Fruit fly (Drosophila melanogaster) whole organism, embryonic: ENCODE measurements around the gene Obp93a.
A peak's percentile ranks its signal among the peaks of the same experiment; 100 is the strongest.

Experiments used
- ATbp ChIP-seq: fragments of 200-800 bp; sonication (Bioruptor generic); optimal IDR thresholded peaks from 2 replicates; lab custom pipeline; 2017; ENCODE audit warnings: missing biosample characterization, mild to moderate bottlenecking, missing genetic modification characterization, missing genetic modification reagents
- Bdp1 ChIP-seq: fragments of 200-800 bp; sonication (Bioruptor generic); optimal IDR thresholded peaks from 3 replicates; lab custom pipeline; 2016; ENCODE audit warnings: missing biosample characterization, missing genetic modification characterization
- CG10321 ChIP-seq: fragments of 200-800 bp; sonication (Bioruptor generic); IDR thresholded peaks from 2 replicates; pipeline ENCODE4 v1.3.6; 2022; ENCODE audit warnings: missing biosample characterization, missing genetic modification characterization
- CG10565 ChIP-seq: fragments of 200-800 bp; sonication (Bioruptor generic); optimal IDR thresholded peaks from 3 replicates; lab custom pipeline; 2016; ENCODE audit warnings: missing biosample characterization, mild to moderate bottlenecking, missing genetic modification characterization
- CG10979 ChIP-seq: fragments of 200-800 bp; sonication (Bioruptor generic); optimal IDR thresholded peaks from 2 replicates; lab custom pipeline; 2018; ENCODE audit warnings: missing biosample characterization, mild to moderate bottlenecking, missing genetic modification characterization, moderate library complexity
- CG11504 ChIP-seq: fragments of 200-800 bp; sonication (Bioruptor generic); optimal IDR thresholded peaks from 3 replicates; lab custom pipeline; 2019; ENCODE audit warnings: missing biosample characterization, mild to moderate bottlenecking, missing genetic modification characterization, moderate library complexity
- CG12071 ChIP-seq: fragments of 200-800 bp; sonication (Bioruptor generic); optimal IDR thresholded peaks from 3 replicates; lab custom pipeline; 2018; ENCODE audit warnings: missing biosample characterization, mild to moderate bottlenecking, missing genetic modification characterization
- CG1233 ChIP-seq: fragments of 200-800 bp; sonication (Bioruptor generic); optimal IDR thresholded peaks from 4 replicates; lab custom pipeline; 2018; ENCODE audit warnings: missing biosample characterization, mild to moderate bottlenecking, missing genetic modification characterization
- CG12744 ChIP-seq: fragments of 200-800 bp; sonication (Bioruptor generic); optimal IDR thresholded peaks from 2 replicates; lab custom pipeline; 2016; ENCODE audit warnings: missing biosample characterization, missing genetic modification characterization
- CG13287 ChIP-seq: fragments of 200-800 bp; sonication (Bioruptor generic); IDR thresholded peaks from 2 replicates; pipeline ENCODE4 v1.3.6; 2022; ENCODE audit warnings: missing biosample characterization, missing genetic modification characterization; ENCODE audit not compliant: partially characterized antibody
- CG14014 ChIP-seq: fragments of 200-800 bp; sonication (Bioruptor generic); IDR thresholded peaks from 2 replicates; pipeline ENCODE4 v1.3.6; 2022; ENCODE audit warnings: missing biosample characterization, missing genetic modification characterization
- CG15011 ChIP-seq: fragments of 200-800 bp; sonication (Bioruptor generic); optimal IDR thresholded peaks from 3 replicates; lab custom pipeline; 2018; ENCODE audit warnings: missing biosample characterization, mild to moderate bottlenecking, missing genetic modification characterization
- CG15479 ChIP-seq: fragments of 200-800 bp; sonication (Bioruptor generic); optimal IDR thresholded peaks from 3 replicates; lab custom pipeline; 2019; ENCODE audit warnings: missing biosample characterization, mild to moderate bottlenecking, missing genetic modification characterization, moderate library complexity
- CG16863 ChIP-seq: fragments of 200-800 bp; sonication (Bioruptor generic); optimal IDR thresholded peaks from 3 replicates; lab custom pipeline; 2016; ENCODE audit warnings: missing biosample characterization, missing genetic modification characterization
- CG17186 ChIP-seq: fragments of 200-800 bp; sonication (Bioruptor generic); optimal IDR thresholded peaks from 3 replicates; lab custom pipeline; 2017; ENCODE audit warnings: missing biosample characterization, missing genetic modification reagents, missing genetic modification characterization
- CG17612 ChIP-seq: fragments of 200-800 bp; sonication (Bioruptor generic); IDR thresholded peaks from 2 replicates; pipeline ENCODE4 v1.3.6; 2022; ENCODE audit warnings: missing biosample characterization, missing genetic modification characterization
- CG18262 ChIP-seq: fragments of 200-800 bp; optimal IDR thresholded peaks from 3 replicates; lab custom pipeline; 2019; ENCODE audit warnings: missing biosample characterization, mild to moderate bottlenecking, missing genetic modification characterization, moderate library complexity
- CG30020 ChIP-seq: fragments of 200-800 bp; optimal IDR thresholded peaks from 2 replicates; lab custom pipeline; 2019; ENCODE audit warnings: missing biosample characterization, mild to moderate bottlenecking, missing genetic modification characterization, moderate library complexity
- CG31441 ChIP-seq: fragments of 200-800 bp; sonication (Bioruptor generic); IDR thresholded peaks from 2 replicates; pipeline ENCODE4 v1.3.6; 2022; ENCODE audit warnings: missing biosample characterization, missing genetic modification characterization
- CG32532 ChIP-seq: fragments of 200-800 bp; sonication (Bioruptor generic); IDR thresholded peaks from 2 replicates; pipeline ENCODE4 v1.3.6; 2022; ENCODE audit warnings: missing biosample characterization, missing genetic modification characterization
- CG33213 ChIP-seq: fragments of 200-800 bp; sonication (Bioruptor generic); optimal IDR thresholded peaks from 3 replicates; lab custom pipeline; 2016; ENCODE audit warnings: missing biosample characterization, missing genetic modification characterization
- CG6254 ChIP-seq: fragments of 200-800 bp; sonication (Bioruptor generic); optimal IDR thresholded peaks from 3 replicates; lab custom pipeline; 2017; ENCODE audit warnings: mild to moderate bottlenecking, missing biosample characterization, missing genetic modification reagents, missing genetic modification characterization
- Chrac-16 ChIP-seq: fragments of 200-800 bp; sonication (Bioruptor generic); optimal IDR thresholded peaks from 3 replicates; lab custom pipeline; 2016; ENCODE audit warnings: missing biosample characterization, missing genetic modification characterization
- CrebB ChIP-seq: fragments of 200-800 bp; sonication (Bioruptor generic); optimal IDR thresholded peaks from 3 replicates; lab custom pipeline; 2018; ENCODE audit warnings: missing biosample characterization, mild to moderate bottlenecking, missing genetic modification characterization
- E2f2 ChIP-seq: fragments of 200-800 bp; sonication (Bioruptor generic); IDR thresholded peaks from 2 replicates; pipeline ENCODE4 v1.3.6; 2022; ENCODE audit warnings: missing biosample characterization, missing genetic modification characterization
- Hr39 ChIP-seq: fragments of >200 bp; optimal IDR thresholded peaks from 2 replicates; lab custom pipeline; 2017
- Lpt ChIP-seq: fragments of >200 bp; optimal IDR thresholded peaks from 2 replicates; lab custom pipeline; 2018; ENCODE audit warnings: missing biosample characterization, missing genetic modification characterization
- Med ChIP-seq: fragments of 200-800 bp; sonication (Bioruptor generic); peaks from one replicate; lab custom pipeline; 2016; ENCODE audit warnings: missing biosample characterization, missing genetic modification characterization, mild to moderate bottlenecking, inconsistent platforms, moderate library complexity
- Pdp1 ChIP-seq, 2 experiments: fragments of 200-800 bp; sonication (Bioruptor generic); optimal IDR thresholded peaks; 3 replicates each; lab custom pipeline; 2016; ENCODE audit warnings: missing biosample characterization in 2 of 2, missing genetic modification characterization in 2 of 2, mild to moderate bottlenecking in 1 of 2, moderate library complexity in 1 of 2
- TFAM ChIP-seq: fragments of 200-800 bp; sonication (Bioruptor generic); optimal IDR thresholded peaks from 2 replicates; lab custom pipeline; 2017; ENCODE audit warnings: missing biosample characterization, missing genetic modification characterization, inconsistent platforms
- Taf1 ChIP-seq: fragments of 200-800 bp; sonication (Bioruptor generic); IDR thresholded peaks from 2 replicates; pipeline ENCODE4 v1.3.6; 2022; ENCODE audit warnings: missing biosample characterization, missing genetic modification characterization
- Trl ChIP-seq, 3 experiments: fragments of >200 bp in 2 of 3; fragments of 200-800 bp in 1 of 3; sonication (Bioruptor generic) in 1 of 3; optimal IDR thresholded peaks; 2 replicates in 1 of 3; 3 replicates in 2 of 3; lab custom pipeline; 2016 to 2017; ENCODE audit warnings: missing biosample characterization in 1 of 3, missing genetic modification characterization in 1 of 3
- al ChIP-seq: fragments of 200-800 bp; sonication (Bioruptor generic); IDR thresholded peaks from 2 replicates; pipeline ENCODE4 v1.3.6; 2022; ENCODE audit warnings: missing biosample characterization, missing genetic modification characterization
- ato ChIP-seq: fragments of 200-800 bp; sonication (Bioruptor generic); IDR thresholded peaks from 2 replicates; pipeline ENCODE4 v1.3.6; 2022; ENCODE audit warnings: missing biosample characterization, missing genetic modification characterization; ENCODE audit not compliant: partially characterized antibody
- cg ChIP-seq: fragments of 200-800 bp; sonication (Bioruptor generic); optimal IDR thresholded peaks from 3 replicates; lab custom pipeline; 2019; ENCODE audit warnings: missing biosample characterization, mild to moderate bottlenecking, missing genetic modification characterization, moderate library complexity
- chinmo ChIP-seq: fragments of 200-800 bp; sonication (Bioruptor generic); IDR thresholded peaks from 4 replicates; pipeline ENCODE4 v1.3.6; 2022; ENCODE audit warnings: missing biosample characterization, missing genetic modification characterization; ENCODE audit not compliant: partially characterized antibody
- cwo ChIP-seq: fragments of 200-800 bp; sonication (Bioruptor generic); optimal IDR thresholded peaks from 3 replicates; lab custom pipeline; 2017; ENCODE audit warnings: missing biosample characterization, missing genetic modification characterization, mild to moderate bottlenecking, moderate library complexity, missing genetic modification reagents
- exex ChIP-seq: fragments of 200-800 bp; sonication (Bioruptor generic); optimal IDR thresholded peaks from 4 replicates; lab custom pipeline; 2018; ENCODE audit warnings: missing biosample characterization, mild to moderate bottlenecking, missing genetic modification characterization, moderate library complexity
- fru ChIP-seq: fragments of >200 bp; optimal IDR thresholded peaks from 2 replicates; lab custom pipeline; 2017
- gcm ChIP-seq: fragments of 200-800 bp; sonication (Bioruptor generic); optimal IDR thresholded peaks from 2 replicates; lab custom pipeline; 2019; ENCODE audit warnings: missing biosample characterization, mild to moderate bottlenecking, missing genetic modification characterization, moderate library complexity
- lab ChIP-seq: fragments of 200-800 bp; sonication (Bioruptor generic); optimal IDR thresholded peaks from 3 replicates; lab custom pipeline; 2017; ENCODE audit warnings: missing biosample characterization, missing genetic modification characterization, mild to moderate bottlenecking, moderate library complexity, missing genetic modification reagents
- maf-S ChIP-seq: fragments of 200-800 bp; sonication (Bioruptor generic); optimal IDR thresholded peaks from 2 replicates; lab custom pipeline; 2016; ENCODE audit warnings: missing biosample characterization, missing genetic modification characterization
- nerfin-1 ChIP-seq: fragments of 200-800 bp; sonication (Bioruptor generic); optimal IDR thresholded peaks from 3 replicates; lab custom pipeline; 2019; ENCODE audit warnings: missing biosample characterization, mild to moderate bottlenecking, missing genetic modification characterization, moderate library complexity
- nom ChIP-seq: fragments of 200-800 bp; sonication (Bioruptor generic); optimal IDR thresholded peaks from 2 replicates; lab custom pipeline; 2017; ENCODE audit warnings: missing biosample characterization, missing genetic modification characterization, mild to moderate bottlenecking, moderate library complexity, missing genetic modification reagents
- psq ChIP-seq: fragments of 200-800 bp; sonication (Bioruptor generic); optimal IDR thresholded peaks from 2 replicates; lab custom pipeline; 2017; ENCODE audit warnings: missing biosample characterization, missing genetic modification characterization
- seq ChIP-seq: fragments of 200-800 bp; sonication (Bioruptor generic); IDR thresholded peaks from 2 replicates; pipeline ENCODE4 v1.3.6; 2022; ENCODE audit warnings: missing biosample characterization, missing genetic modification characterization
- stc ChIP-seq: fragments of 200-800 bp; sonication (Bioruptor generic); IDR thresholded peaks from 2 replicates; pipeline ENCODE4 v1.3.6; 2022; ENCODE audit warnings: missing biosample characterization, missing genetic modification characterization
- toy ChIP-seq: fragments of 200-800 bp; sonication (Bioruptor generic); IDR thresholded peaks from 2 replicates; pipeline ENCODE4 v1.3.6; 2022; ENCODE audit warnings: missing biosample characterization, missing genetic modification characterization
- zfh2 ChIP-seq: fragments of 200-800 bp; sonication (Bioruptor generic); optimal IDR thresholded peaks from 2 replicates; lab custom pipeline; 2016; ENCODE audit warnings: missing biosample characterization, missing genetic modification characterization

The Obp93a gene

DNA sequence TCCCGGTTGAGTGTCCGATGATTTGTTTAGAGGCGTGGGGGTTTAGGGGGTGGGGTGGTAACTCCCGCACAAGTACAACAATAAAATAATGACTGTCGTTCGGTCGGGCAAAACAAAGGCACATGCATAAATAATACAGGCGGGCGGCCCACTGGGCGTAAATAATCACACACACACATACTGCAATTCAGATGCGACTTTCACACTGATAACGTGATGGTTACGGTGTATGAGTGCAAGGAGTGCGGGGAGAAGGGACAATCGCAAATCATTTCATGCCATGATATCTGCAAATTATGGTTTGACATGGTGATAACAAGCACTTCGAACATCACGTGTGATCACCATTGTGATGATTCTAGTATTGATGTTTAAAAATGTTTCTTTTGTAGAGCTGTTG lies 20.6 kb upstream of the Obp93a start (continued):
- peak; percentile 7 for TF ChIP-seq cg
- no peak for TF ChIP-seq CG1233
- TF ChIP-seq CG15479 (GFP tag; lab: Kevin White, UChicago) = peak; percentile 65
- peak; percentile 42 for TF ChIP-seq gcm (GFP tag; lab: Kevin White, UChicago)
- TF ChIP-seq CG12071 (GFP tag; lab: Kevin White, UChicago) = no peak
- TF ChIP-seq cwo (GFP tag; lab: Kevin White, UChicago) = peak; percentile 59
- TF ChIP-seq CG12744 (GFP tag; lab: Kevin White, UChicago) = no peak
- TF ChIP-seq Med (GFP tag; lab: Kevin White, UChicago) = peak; percentile 14
- TF ChIP-seq CG10979 (tag; lab: Kevin White, UChicago) = no peak
- TF ChIP-seq CG17612 (GFP tag; lab: Robert Waterston, UW) = no peak
- TF ChIP-seq CG11504 (tag; lab: Kevin White, UChicago) = no peak
- no peak for TF ChIP-seq ATbp
- TF ChIP-seq nom = peak; percentile 22
- TF ChIP-seq Lpt = no peak

DNA sequence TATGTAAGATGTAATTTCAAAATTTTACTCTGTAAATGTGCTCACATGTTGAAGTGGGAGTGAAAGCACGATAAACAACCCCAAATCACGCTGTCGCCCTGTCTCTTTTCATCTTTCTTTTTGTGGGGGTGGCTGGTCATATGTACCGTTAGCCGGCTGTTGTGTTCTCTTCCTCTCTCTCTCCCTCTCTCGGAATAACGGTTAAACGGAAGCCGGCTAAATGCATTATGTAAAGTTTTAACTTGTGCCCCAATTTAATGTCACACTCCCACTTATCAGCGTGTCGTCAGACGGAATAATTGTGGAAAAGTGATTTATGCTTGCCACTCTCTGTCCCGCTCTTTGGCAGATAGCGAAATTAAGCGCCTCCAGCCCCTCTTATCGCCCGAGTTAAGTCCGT lies 11.8 kb upstream of the Obp93a start:
- TF ChIP-seq CG31441 (GFP tag; lab: Robert Waterston, UW) (no peak), E2f2 (GFP tag; lab: Robert Waterston, UW) (no peak), CrebB (tag; lab: Kevin White, UChicago) (no peak), Taf1 (GFP tag; lab: Robert Waterston, UW) (0 out of 2 replicates have a peak, but pooled peaks have one; percentile 22), TFAM (GFP tag; lab: Kevin White, UChicago) (no peak), toy (GFP tag; lab: Robert Waterston, UW) (no peak), al (GFP tag; lab: Robert Waterston, UW) (no peak), CG18262 (tag; lab: Kevin White, UChicago) (no peak), CG33213 (GFP tag; lab: Kevin White, UChicago) (no peak), Trl (optimal IDR thresholded peaks at IDR 0.05; lab: Kevin White, UChicago) (peak in 1 of 2 experiments; percentile 54), Trl (GFP tag; optimal IDR thresholded peaks at IDR 0.05; lab: Kevin White, UChicago) (no peak), maf-S (GFP tag; lab: Kevin White, UChicago) (no peak), CG13287 (GFP tag; lab: Robert Waterston, UW) (no peak), CG17186 (GFP tag; lab: Kevin White, UChicago) (no peak), CG10565 (no peak), Chrac-16 (GFP tag; lab: Kevin White, UChicago) (no peak), stc (no peak), CG15011 (GFP tag; lab: Kevin White, UChicago) (peak; percentile 4), Bdp1 (no peak), seq (peak; percentile 73), CG10321 (GFP tag; lab: Robert Waterston, UW) (peak; percentile 51; the same call in 1 of the 2 replicates), CG6254 (GFP tag; lab: Kevin White, UChicago) (no peak), CG30020 (tag; lab: Kevin White, UChicago) (no peak), CG32532 (GFP tag; lab: Robert Waterston, UW) (no peak), lab (GFP tag; lab: Kevin White, UChicago) (no peak), psq (GFP tag; lab: Kevin White, UChicago) (no peak), ato (GFP tag; lab: Robert Waterston, UW) (0 out of 2 replicates have a peak, but pooled peaks have one; percentile 18), fru (no peak), cwo (GFP tag; lab: Kevin White, UChicago) (no peak), exex (tag; lab: Kevin White, UChicago) (peak; percentile 69), chinmo (GFP tag; lab: Robert Waterston, UW) (no peak), zfh2 (GFP tag; lab: Kevin White, UChicago) (no peak), CG14014 (GFP tag; lab: Robert Waterston, UW) (no peak), CG16863 (GFP tag; lab: Kevin White, UChicago) (no peak), Hr39 (lab: Kevin White, UChicago) (no peak), Pdp1 (GFP tag; optimal IDR thresholded peaks at IDR 0.05; lab: Kevin White, UChicago) (peak in 1 of 2 experiments; percentile 71), nerfin-1 (tag; lab: Kevin White, UChicago) (peak; percentile 12)
